Fruit fly (Drosophila melanogaster) whole organism, larva: ENCODE results near the gene CG6836.

ENCODE experiments used
- noc ChIP-seq: fragments of 200-800 bp; sonication (Bioruptor generic); optimal IDR thresholded peaks from 3 replicates; lab custom pipeline; 2019; ENCODE audit warnings: missing biosample characterization, mild to moderate bottlenecking, missing genetic modification characterization, moderate library complexity

Gene CG6836

DNA sequence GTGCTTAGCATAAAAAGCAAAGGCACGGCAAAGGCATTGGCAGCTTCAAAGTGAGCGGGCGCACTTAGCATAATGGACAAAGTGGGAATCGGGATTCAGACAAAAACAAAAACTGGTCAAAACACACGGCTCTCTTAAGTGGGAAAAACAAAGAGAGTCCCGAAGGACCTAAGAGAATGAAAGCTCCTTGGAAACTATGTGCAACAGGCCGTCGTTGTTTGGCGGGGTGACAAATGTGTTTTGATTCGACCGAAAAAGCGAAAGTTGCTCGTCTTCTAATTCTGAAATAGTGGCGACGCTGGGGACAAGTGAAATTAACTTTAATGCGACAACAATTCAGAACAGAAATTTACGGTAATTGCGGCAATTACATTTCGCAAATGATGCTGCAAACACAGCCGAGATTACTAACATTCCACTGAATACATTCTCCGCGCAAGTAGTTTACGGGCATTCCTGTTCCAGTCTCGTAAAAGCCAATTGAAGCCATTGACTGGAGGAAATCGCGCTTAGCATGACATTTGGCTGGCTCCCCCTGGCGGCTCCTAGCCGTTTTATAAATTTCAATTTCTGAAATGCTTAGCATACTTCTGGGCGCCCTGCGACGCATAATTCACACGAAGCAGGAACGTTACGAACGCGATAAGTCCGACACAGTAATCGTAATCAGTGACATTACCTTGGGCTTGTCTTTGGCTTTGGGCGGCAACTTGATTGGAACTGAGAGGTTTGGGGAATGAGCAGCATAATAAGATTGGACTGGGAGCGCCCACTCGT is 18.0 kb downstream of the CG6836 start:
- TF ChIP-seq noc (tag; lab: Kevin White, UChicago), result no peak

DNA sequence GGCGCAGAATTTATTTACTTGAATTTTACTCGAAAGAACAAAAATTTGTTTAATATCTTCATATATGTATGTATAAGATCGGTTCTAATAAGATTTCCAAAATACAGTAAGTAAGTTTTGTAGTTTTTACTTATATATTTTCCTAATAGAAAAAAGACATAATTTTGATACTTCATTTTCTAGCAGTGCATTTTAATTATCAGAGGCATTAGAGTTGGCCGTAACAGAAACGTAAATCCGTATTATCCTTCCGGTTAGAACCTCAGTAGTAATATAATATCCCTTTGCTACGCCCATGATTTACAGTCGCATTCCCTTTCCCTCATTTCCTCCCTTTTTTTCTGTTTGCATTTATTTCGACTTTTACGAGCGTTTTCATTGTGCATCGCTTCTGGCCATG is 26.3 kb downstream of the CG6836 start:
- no peak for TF ChIP-seq noc (tag; lab: Kevin White, UChicago)

DNA sequence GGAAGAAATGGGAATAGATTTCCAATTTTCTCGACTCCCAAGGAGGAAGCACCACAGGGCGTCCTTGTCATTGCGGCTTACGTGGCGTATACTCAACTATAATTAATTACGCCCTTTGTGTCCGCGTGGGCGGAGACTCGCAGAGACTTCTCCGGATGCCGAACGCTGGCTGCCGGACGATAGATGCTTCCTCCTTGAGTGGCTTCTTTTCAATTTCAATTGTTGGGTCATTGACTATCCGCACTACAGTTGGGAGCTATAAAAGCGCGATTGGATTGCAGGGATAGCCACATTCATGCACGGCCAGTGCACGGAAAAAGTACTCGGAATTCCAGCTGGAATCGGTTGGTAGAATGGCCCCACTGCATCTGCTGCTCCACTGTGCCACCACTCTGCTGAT is 34.2 kb downstream of the CG6836 start, which contains the start of gene CG14075:
TSS of gene CG14075 (plus strand) at position 301 of the 400 bp plus-strand sequence.
- no peak for TF ChIP-seq noc (tag; lab: Kevin White, UChicago)

DNA sequence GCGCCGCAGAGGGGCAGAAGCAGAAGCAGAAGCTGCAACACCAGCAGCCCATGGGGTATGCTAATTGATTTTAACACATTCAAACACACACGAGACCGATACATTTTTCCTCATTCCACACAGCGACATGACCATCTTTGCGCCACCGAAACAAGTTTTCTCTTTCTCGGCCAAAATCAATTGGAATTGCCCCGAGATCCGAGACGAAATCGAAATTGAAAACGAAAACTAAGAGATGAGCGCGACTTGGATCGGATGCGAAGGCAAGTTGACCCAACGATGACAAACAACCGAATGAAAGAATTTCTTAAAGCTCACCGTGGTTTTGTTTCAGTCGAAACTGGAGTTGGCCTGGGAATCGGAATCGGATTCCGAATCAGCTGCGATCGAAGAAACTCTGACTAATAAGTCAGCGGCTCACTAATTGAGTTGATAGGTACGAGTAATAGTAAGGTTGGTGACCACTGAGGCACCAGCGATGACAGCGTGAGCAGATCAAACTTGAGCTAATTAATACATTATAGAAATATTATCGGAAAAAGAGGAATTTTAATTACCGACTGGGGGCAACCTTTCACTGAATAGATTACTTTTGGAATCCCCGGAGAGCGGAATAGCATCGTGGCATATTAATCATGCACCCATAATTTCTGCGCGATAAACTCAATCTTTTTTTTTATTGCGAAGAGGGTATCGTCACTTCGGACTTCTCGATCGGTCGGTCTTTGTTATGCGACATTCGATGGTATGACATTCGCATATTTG is 37.8 kb downstream of the CG6836 start, which contains the start of gene CG11619:
TSS of gene CG11619 (minus strand) at position 269 of the 765 bp plus-strand sequence.
- TF ChIP-seq noc (tag; lab: Kevin White, UChicago), result peak; percentile 38

DNA sequence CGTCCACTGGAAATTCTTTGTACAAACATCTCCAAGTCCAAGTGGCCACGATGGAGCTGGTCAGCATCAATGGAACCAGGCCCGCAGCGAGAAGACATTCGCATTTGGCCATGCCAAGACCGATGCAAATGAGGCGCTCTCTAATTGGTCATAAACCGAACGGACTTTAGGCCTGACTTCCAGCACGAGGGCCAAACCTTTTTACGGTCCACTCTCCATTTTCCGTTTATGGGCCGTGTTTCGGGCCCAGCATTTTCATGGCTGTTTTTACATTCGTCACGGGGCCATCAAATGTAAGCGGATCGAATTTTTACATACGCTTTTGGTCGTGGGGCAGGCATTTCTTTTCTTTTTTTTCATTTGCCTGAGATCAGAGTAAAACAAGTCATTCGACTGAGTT is 39.2 kb downstream of the CG6836 start, which contains the start of gene CG34256:
TSS of gene CG34256 (minus strand) at position 205 of the 400 bp plus-strand sequence.
- TF ChIP-seq noc (tag; lab: Kevin White, UChicago), result no peak

DNA sequence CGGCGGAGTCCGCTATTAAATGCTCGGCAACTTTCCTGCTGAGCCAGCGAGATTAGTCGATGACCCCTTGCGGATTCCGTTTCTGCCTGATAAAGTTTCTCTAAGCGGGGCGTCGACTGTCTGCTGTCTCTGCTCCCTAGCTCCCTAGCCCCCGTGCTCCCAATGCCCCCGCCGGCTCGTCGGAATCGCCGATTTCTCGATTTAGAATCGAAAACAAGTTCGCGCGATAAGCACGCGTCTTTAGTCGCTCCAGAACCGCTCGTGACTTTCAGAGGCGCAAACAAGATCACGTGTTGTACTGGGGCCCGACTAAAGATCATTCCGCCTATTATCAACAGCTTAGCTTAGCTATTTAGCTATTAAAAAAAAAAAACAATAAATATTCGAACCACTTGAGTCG is 42.4 kb downstream of the CG6836 start:
- peak; percentile 64 for TF ChIP-seq noc (tag; lab: Kevin White, UChicago)

DNA sequence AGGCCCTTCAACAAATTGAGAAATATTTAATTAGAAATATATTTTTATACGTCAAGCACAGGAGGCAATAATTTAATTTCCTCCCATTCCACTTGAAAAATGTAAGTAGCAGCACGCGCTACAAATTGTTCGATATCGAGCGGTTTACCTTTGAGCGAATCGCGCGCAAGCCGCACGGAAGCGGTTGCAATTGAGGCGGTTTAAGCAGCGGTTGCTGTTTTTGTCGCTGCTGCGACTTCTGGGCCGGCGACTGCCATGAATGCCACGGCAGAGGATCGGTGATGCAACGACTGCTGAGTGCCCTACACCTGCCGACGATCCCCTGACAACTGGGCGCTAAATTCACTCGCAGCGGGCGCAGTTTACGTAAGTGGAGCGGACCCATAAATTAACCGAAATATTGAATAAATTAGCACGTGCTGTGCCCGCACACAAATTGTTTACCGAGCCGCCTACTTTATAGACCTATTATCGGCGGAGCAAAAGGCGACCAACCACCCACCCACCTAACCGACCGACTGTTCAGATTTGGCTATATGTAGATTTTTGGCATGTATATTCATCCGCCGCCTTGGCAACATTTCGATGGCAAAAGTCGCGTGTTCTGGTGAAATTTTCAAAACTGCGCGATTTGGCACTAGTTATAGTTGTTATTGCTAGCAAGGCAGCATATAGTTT is 43.3 kb downstream of the CG6836 start:
- no peak for TF ChIP-seq noc (tag; lab: Kevin White, UChicago)

DNA sequence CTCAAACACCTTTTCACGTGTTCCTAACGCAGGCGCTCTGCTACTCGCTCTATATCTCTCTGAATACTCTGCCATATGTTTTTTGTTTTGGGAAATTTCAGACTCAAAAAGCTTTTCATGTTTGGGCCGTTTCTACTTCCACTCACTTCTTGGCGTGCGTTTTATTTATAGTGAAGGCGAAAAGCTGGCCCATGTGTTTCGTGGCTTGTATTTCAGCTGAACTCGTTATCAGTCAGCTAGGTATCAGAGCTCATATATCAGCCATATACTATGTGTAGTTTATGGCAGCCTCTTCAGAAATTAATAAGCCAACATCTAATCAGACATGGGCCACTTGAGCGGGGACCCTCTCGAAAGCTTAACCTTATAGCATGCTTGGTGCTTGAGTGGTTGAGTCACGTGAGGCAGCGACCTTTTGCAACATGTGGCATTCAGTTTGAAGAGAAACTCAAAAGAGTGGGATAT is 44.1 kb downstream of the CG6836 start:
- peak; percentile 91 for TF ChIP-seq noc (tag; lab: Kevin White, UChicago)

DNA sequence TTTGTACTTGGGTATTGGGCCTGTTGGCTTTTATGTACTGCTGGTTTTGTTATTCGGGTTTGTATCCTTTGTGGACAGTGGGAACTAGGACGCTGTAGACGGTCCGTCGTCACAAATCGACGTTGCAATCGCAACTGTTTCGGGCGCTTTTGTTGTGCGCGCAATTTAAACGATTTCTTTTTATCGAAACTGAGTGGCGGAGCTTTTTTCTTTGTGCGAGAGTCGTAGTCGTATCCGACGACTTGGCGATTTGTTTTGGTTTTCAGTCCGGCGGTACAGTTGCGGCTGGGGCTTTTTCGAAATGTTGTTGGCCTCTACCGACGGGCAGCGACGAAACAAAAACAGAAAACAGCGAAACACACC is 45.2 kb downstream of the CG6836 start:
- TF ChIP-seq noc (tag; lab: Kevin White, UChicago), result no peak

DNA sequence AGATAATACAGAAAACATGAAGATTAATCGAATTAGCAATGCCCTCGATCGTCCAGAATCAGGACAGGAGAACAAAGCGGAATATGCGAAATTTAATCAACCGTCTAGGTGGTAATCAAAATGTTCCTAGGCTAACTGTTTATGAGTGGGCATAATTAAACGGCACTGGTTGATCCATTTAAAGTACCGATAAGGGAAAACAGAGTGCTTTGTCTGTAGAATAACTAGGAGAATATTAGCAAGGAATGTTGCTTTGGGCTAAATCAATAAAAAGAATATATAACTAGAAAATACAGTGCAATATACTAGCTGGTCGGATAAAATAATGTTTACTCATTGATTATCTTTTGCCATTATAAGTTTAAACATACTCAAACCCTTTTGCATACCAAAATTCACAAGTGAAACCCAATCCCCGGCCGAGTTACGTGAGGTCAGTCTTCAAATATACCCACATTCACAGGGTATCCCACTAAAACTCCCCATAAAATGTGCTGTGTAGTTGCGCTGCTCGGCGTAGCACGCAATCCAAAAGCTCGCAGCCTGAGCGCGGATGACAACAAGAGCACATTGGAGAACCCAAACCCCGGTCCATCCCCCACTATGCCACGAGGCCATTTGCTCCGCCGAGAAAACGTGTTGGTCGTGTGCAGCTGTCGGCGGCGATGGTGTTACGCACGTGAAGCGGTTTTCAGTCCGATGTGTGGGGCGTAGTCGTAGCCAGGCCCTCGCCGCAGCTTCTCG is 45.8 kb downstream of the CG6836 start:
- peak; percentile 90 for TF ChIP-seq noc (tag; lab: Kevin White, UChicago)

DNA sequence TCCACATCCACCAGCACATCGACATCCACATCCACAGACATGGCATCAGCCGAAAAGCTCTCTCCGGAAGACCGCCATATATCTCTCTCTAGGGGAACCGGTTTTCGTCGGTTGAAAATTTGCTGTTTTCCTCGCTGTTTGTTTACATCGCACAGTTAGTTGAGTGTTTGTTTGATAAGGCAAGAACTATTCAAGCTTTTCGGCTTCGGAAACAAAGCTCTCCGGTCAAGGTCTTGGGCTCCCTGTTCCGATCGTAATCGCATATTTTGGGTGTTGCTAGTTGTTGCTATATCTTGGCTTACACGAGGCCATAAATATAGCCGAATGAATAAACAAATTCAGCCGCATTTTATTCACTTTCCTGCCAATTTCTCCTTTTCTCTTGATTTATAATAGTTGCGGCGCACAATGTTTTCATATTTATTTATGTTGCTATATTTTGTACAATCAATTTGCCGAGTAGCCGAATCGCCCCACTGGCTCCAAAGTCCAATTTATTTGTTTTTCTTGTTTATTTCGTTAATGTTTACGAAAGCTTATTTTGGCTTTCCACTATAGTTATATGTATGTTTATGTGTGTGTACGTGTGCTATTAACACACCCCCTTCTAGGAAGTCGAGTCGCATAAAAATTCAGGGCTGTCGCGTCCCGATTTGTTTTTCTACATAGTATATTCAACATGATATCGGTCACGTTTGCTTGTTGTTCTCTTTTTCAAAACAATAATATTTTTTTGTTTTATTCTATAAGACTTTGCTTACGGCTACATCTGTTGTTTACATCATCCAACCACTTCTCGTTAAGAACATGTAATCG is 46.6 kb downstream of the CG6836 start:
- peak; percentile 57 for TF ChIP-seq noc (tag; lab: Kevin White, UChicago)

DNA sequence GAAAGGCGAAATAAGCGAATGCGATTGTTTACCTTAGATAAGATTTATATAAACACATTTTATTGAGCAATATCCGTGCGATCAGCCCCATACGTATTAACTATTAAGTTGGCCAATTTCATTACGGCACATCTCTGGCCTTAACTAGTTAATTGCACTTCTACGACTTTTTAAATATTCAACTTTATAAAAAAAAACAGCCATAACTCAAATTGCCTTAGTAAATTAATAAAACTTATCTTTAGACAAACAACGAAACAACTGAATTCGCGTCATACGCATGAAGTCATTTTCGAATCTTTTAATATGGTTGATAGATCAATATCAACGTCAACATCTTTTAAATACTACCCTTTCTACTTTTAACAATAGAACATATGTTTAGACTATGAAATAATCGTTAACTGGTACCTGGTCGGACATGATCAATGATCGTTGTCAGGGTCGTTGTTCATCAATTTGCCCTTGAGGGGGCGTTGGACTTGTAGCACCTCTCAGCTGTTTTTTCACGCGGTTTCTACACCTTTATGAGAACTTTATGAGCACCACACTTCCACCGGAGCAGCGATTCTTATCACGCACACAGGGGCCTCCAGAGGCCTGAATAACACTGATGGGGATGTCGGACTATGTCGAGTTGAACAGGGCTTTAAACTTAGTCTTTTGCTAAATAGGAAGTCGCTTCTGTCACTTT is 47.3 kb downstream of the CG6836 start, which contains the start of gene CG18135:
TSS of gene CG18135 (minus strand) at position 694 of the 694 bp plus-strand sequence.
- no peak for TF ChIP-seq noc (tag; lab: Kevin White, UChicago)

DNA sequence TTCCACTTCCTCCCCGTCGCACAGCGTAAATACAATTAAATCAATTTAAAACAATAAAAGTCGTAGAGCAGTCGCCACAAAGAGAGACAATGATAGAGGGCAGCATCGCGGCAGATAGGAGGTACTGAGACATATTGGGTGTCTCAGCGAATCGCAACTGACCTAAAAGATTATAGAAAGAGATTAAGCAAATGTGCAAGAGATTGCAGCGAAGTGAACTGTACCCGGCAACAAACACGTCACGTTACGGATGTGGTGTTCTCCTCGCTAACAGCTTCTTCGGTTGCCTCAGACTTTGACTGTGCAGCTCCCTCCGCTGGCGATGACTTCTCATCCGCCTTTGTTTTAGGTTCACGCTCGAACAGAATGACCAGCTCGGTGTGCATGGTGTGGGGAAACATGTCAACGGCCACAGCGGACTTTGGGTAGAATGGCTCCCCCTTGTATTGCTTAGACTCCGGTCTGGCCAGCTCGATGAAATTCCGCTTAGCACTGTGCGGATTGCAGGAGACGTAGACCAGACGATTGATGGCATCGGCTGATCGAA is 47.9 kb downstream of the CG6836 start:
- peak; percentile 3 for TF ChIP-seq noc (tag; lab: Kevin White, UChicago)
